Worm (Caenorhabditis elegans) whole organism, L4 larva: ENCODE measurements around the gene F40G12.11.

Source experiments
- aha-1 ChIP-seq: fragments of 150-350 bp; peaks from one replicate; lab custom pipeline; 2014; ENCODE audit warnings: missing biosample characterization, missing genetic modification characterization
- aly-2 ChIP-seq: sonication (generic microtip); optimal IDR thresholded peaks from 2 replicates; lab custom pipeline; 2018; ENCODE audit warnings: missing biosample characterization, missing genetic modification characterization
- daf-8 ChIP-seq: fragments of 200-800 bp; sonication (Bioruptor generic); IDR thresholded peaks from 2 replicates; pipeline ENCODE4 v1.3.6; 2022; ENCODE audit warnings: missing genetic modification characterization, missing compliant biosample characterization
- mdt-29 ChIP-seq: fragments of 200-800 bp; sonication (Bioruptor generic); IDR thresholded peaks from 2 replicates; pipeline ENCODE4 v1.3.6; 2022; ENCODE audit warnings: missing genetic modification reagents, missing genetic modification characterization, missing compliant biosample characterization
- nhr-76 ChIP-seq: fragments of 150-350 bp; optimal IDR thresholded peaks from 2 replicates; lab custom pipeline; 2014; ENCODE audit warnings: missing biosample characterization, missing genetic modification characterization
- vab-7 ChIP-seq: fragments of 200-800 bp; sonication (Bioruptor generic); IDR thresholded peaks from 2 replicates; pipeline ENCODE4 v1.3.6; 2022; ENCODE audit warnings: missing genetic modification reagents, missing genetic modification characterization, missing compliant biosample characterization
- zag-1 ChIP-seq: fragments of 150-350 bp; optimal IDR thresholded peaks from 2 replicates; lab custom pipeline; 2014; ENCODE audit warnings: missing biosample characterization, missing genetic modification characterization

ce11 chrV:14260831-14261230 is 25.1 kb upstream of the F40G12.11 start, which contains the start of gene F40G12.2:
- no peak for TF ChIP-seq vab-7 (GFP tag; lab: Robert Waterston, UW)
- no peak for TF ChIP-seq nhr-76 (tag; lab: Kevin White, UChicago)
- no peak for TF ChIP-seq mdt-29
- no peak for TF ChIP-seq aha-1 (tag; lab: Kevin White, UChicago)
- no peak for TF ChIP-seq zag-1
- TF ChIP-seq daf-8 (GFP tag; lab: Robert Waterston, UW): no peak
- TF ChIP-seq aly-2 (tag; lab: Kevin White, UChicago): no peak
